Worm (Caenorhabditis elegans) whole organism, mixed stage, embryonic: ENCODE results near the gene asns-2.

Experiments used
- M03D4.4 ChIP-seq: sonication (generic microtip); optimal IDR thresholded peaks from 2 replicates; lab custom pipeline; 2017; ENCODE audit warnings: mild to moderate bottlenecking, missing genetic modification characterization, missing compliant biosample characterization
- bed-3 ChIP-seq: fragments of 200-800 bp; sonication (Bioruptor generic); optimal IDR thresholded peaks from 3 replicates; lab custom pipeline; 2018; ENCODE audit warnings: mild to moderate bottlenecking, missing genetic modification characterization, moderate library complexity, missing compliant biosample characterization
- blmp-1 ChIP-seq: fragments of 150-350 bp; optimal IDR thresholded peaks from 2 replicates; lab custom pipeline; 2014; ENCODE audit warnings: missing biosample characterization, missing genetic modification characterization
- ceh-39 ChIP-seq: fragments of 150-350 bp; optimal IDR thresholded peaks from 2 replicates; lab custom pipeline; 2014; ENCODE audit warnings: missing biosample characterization, missing genetic modification characterization
- ces-1 ChIP-seq: fragments of 150-350 bp; optimal IDR thresholded peaks from 2 replicates; lab custom pipeline; 2014; ENCODE audit warnings: missing biosample characterization, missing genetic modification reagents, missing genetic modification characterization
- cnd-1 ChIP-seq: fragments of 200-800 bp; sonication (Bioruptor generic); optimal IDR thresholded peaks from 2 replicates; lab custom pipeline; 2018; ENCODE audit warnings: mild to moderate bottlenecking, missing genetic modification characterization, missing compliant biosample characterization
- elt-1 ChIP-seq: sonication (generic microtip); optimal IDR thresholded peaks from 2 replicates; lab custom pipeline; 2017; ENCODE audit warnings: missing genetic modification characterization, mild to moderate bottlenecking, missing compliant biosample characterization, antibody characterized with exemption, moderate library complexity, borderline replicate concordance; ENCODE audit not compliant: insufficient read depth
- elt-3 ChIP-seq: fragments of 150-350 bp; optimal IDR thresholded peaks from 2 replicates; lab custom pipeline; 2014; ENCODE audit warnings: missing biosample characterization, missing genetic modification characterization
- flh-1 ChIP-seq: fragments of 200-800 bp; sonication (Bioruptor generic); optimal IDR thresholded peaks from 2 replicates; lab custom pipeline; 2018; ENCODE audit warnings: mild to moderate bottlenecking, missing genetic modification characterization, moderate library complexity, missing compliant biosample characterization
- ham-2 ChIP-seq: fragments of 200-800 bp; sonication (Bioruptor generic); optimal IDR thresholded peaks from 2 replicates; lab custom pipeline; 2018; ENCODE audit warnings: mild to moderate bottlenecking, missing genetic modification characterization, missing compliant biosample characterization
- hlh-1 ChIP-seq: fragments of 150-350 bp; optimal IDR thresholded peaks from 2 replicates; lab custom pipeline; 2014; ENCODE audit warnings: missing biosample characterization, missing genetic modification reagents, missing genetic modification characterization
- lin-13 ChIP-seq: fragments of 150-350 bp; optimal IDR thresholded peaks from 2 replicates; lab custom pipeline; 2014; ENCODE audit warnings: missing biosample characterization, missing genetic modification characterization
- lin-32 ChIP-seq: fragments of 200-800 bp; sonication (Bioruptor generic); optimal IDR thresholded peaks from 2 replicates; lab custom pipeline; 2018; ENCODE audit warnings: mild to moderate bottlenecking, missing genetic modification characterization, missing compliant biosample characterization
- mab-5 ChIP-seq: fragments of 150-350 bp; optimal IDR thresholded peaks from 2 replicates; lab custom pipeline; 2014; ENCODE audit warnings: missing biosample characterization, missing genetic modification characterization
- mep-1 ChIP-seq: fragments of 150-350 bp; optimal IDR thresholded peaks from 2 replicates; lab custom pipeline; 2017; ENCODE audit warnings: missing biosample characterization, missing genetic modification reagents, missing genetic modification characterization, inconsistent platforms
- nhr-12 ChIP-seq: fragments of 150-350 bp; optimal IDR thresholded peaks from 2 replicates; lab custom pipeline; 2014; ENCODE audit warnings: missing biosample characterization, missing genetic modification characterization
- nhr-237 ChIP-seq: fragments of 150-350 bp; optimal IDR thresholded peaks from 2 replicates; lab custom pipeline; 2014; ENCODE audit warnings: missing biosample characterization, missing genetic modification characterization
- nhr-76 ChIP-seq: sonication (generic microtip); optimal IDR thresholded peaks from 2 replicates; lab custom pipeline; 2017; ENCODE audit warnings: missing biosample characterization, missing genetic modification characterization
- pha-4 ChIP-seq: fragments of 150-350 bp; optimal IDR thresholded peaks from 2 replicates; lab custom pipeline; 2018; ENCODE audit warnings: missing biosample characterization, missing genetic modification reagents, missing genetic modification characterization
- sem-2 ChIP-seq: fragments of 200-800 bp; sonication (Bioruptor generic); optimal IDR thresholded peaks from 2 replicates; lab custom pipeline; 2018; ENCODE audit warnings: mild to moderate bottlenecking, missing genetic modification characterization, missing compliant biosample characterization
- snpc-4 ChIP-seq: fragments of 150-350 bp; optimal IDR thresholded peaks from 2 replicates; lab custom pipeline; 2014; ENCODE audit warnings: missing biosample characterization, missing genetic modification characterization
- tbx-8 ChIP-seq: fragments of 200-800 bp; sonication (Bioruptor generic); optimal IDR thresholded peaks from 2 replicates; lab custom pipeline; 2018; ENCODE audit warnings: mild to moderate bottlenecking, missing genetic modification characterization, moderate library complexity, missing compliant biosample characterization
- unc-120 ChIP-seq: sonication (generic microtip); optimal IDR thresholded peaks from 2 replicates; lab custom pipeline; 2017; ENCODE audit warnings: missing genetic modification characterization, missing compliant biosample characterization; ENCODE audit not compliant: poor library complexity, severe bottlenecking
- unc-39 ChIP-seq: fragments of 150-350 bp; optimal IDR thresholded peaks from 2 replicates; lab custom pipeline; 2014; ENCODE audit warnings: missing biosample characterization, missing genetic modification characterization
- unc-62 ChIP-seq: fragments of 150-350 bp; optimal IDR thresholded peaks from 2 replicates; lab custom pipeline; 2014; ENCODE audit warnings: missing biosample characterization, missing genetic modification reagents, missing genetic modification characterization
- ztf-11 ChIP-seq: fragments of 150-350 bp; optimal IDR thresholded peaks from 2 replicates; lab custom pipeline; 2014; ENCODE audit warnings: missing biosample characterization, missing genetic modification characterization

asns-2 gene

ce11 chrX:8787689-8788222 is 37.0 kb upstream of the asns-2 start:
- TF ChIP-seq ces-1 (GFP tag; lab: Kevin White, UChicago) (no peak), elt-3 (tag; lab: Kevin White, UChicago) (no peak), snpc-4 (tag; lab: Kevin White, UChicago) (no peak), nhr-12 (tag; lab: Kevin White, UChicago) (no peak), hlh-1 (tag; lab: Kevin White, UChicago) (peak; percentile 35), unc-120 (tag; lab: Kevin White, UChicago) (peak; percentile 27), mab-5 (no peak), unc-62 (GFP tag; lab: Kevin White, UChicago) (no peak), ztf-11 (tag; lab: Kevin White, UChicago) (no peak)
- TF ChIP-seq, all 35 proteins: peak for 2

ce11 chrX:8786687-8787086 is 35.9 kb upstream of the asns-2 start:
- TF ChIP-seq lin-32 (no peak), unc-39 (tag; lab: Kevin White, UChicago) (no peak), ceh-39 (no peak), hlh-1 (tag; lab: Kevin White, UChicago) (peak; percentile 93), ztf-11 (tag; lab: Kevin White, UChicago) (no peak), elt-1 (no peak)

- TF ChIP-seq M03D4.4 (tag; lab: Kevin White, UChicago) (no peak), blmp-1 (tag; lab: Kevin White, UChicago) (no peak), snpc-4 (tag; lab: Kevin White, UChicago) (no peak), tbx-8 (GFP tag; lab: Kevin White, UChicago) (no peak), bed-3 (no peak), lin-13 (tag; lab: Kevin White, UChicago) (no peak), lin-32 (no peak), nhr-76 (no peak), flh-1 (no peak), mab-5 (no peak), nhr-237 (tag; lab: Kevin White, UChicago) (no peak), sem-2 (GFP tag; lab: Kevin White, UChicago) (no peak), cnd-1 (no peak)
Observed at ce11 chrX:8784234-8784633, 33.5 kb upstream of the asns-2 start, which contains the start of gene ZK721.3. Gene ZK721.3, plus strand, starts transcription at chrX:8784534.

- TF ChIP-seq elt-1 (no peak), tbx-8 (GFP tag; lab: Kevin White, UChicago) (no peak), elt-3 (tag; lab: Kevin White, UChicago) (no peak), pha-4 (tag; lab: Kevin White, UChicago) (no peak), hlh-1 (tag; lab: Kevin White, UChicago) (no peak), cnd-1 (no peak), flh-1 (no peak), snpc-4 (tag; lab: Kevin White, UChicago) (no peak), mep-1 (tag; lab: Kevin White, UChicago) (no peak), ztf-11 (tag; lab: Kevin White, UChicago) (no peak), nhr-237 (tag; lab: Kevin White, UChicago) (no peak), bed-3 (no peak), ham-2 (GFP tag; lab: Kevin White, UChicago) (no peak)
- TF ChIP-seq, all 35 proteins: peak for 0
Observed at ce11 chrX:8778558-8778957, 27.8 kb upstream of the asns-2 start, which contains the start of gene ZK721.4. Gene ZK721.4, plus strand, starts transcription at chrX:8778858.

- TF ChIP-seq hlh-1 (tag; lab: Kevin White, UChicago) (no peak), ces-1 (GFP tag; lab: Kevin White, UChicago) (peak; percentile 88)
- TF ChIP-seq, all 35 proteins: peak for 1
Observed at ce11 chrX:8770316-8770715, 19.6 kb upstream of the asns-2 start.

ce11 chrX:8764044-8764443 is 13.3 kb upstream of the asns-2 start:
- TF ChIP-seq hlh-1 (tag; lab: Kevin White, UChicago) (peak; percentile 81), unc-62 (GFP tag; lab: Kevin White, UChicago) (peak; percentile 13), elt-1 (no peak)

ce11 chrX:8763607-8764006 is 12.9 kb upstream of the asns-2 start, which contains the start of gene zig-12:
Gene zig-12, plus strand, starts transcription at chrX:8763907.
- TF ChIP-seq ztf-11 (tag; lab: Kevin White, UChicago) (no peak), elt-3 (tag; lab: Kevin White, UChicago) (no peak), hlh-1 (tag; lab: Kevin White, UChicago) (no peak), lin-32 (no peak)
